Fruit fly (Drosophila melanogaster): ENCODE data around the gene Nagk.

DNA sequence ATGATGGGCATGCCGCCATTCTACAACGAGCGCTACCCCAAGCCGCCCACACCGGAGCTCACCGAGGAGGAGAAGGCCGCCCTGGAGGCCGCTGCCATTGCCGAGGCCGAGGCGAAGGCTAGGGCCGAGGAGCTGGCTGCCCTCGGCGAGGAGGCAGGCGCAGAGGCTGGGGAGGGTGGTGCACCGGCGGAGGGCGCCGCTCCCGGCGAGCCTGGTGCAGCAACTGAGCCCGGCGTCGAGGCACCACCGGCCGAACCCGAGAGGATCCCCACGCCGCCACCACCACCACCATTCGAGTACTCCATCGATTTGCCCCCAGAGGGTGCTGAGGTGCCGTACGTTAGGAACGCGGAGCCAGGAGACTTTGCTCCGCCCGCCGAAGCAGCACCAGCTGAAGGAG lies 37.8 kb downstream of the Nagk start:
- no peak for TF ChIP-seq vri (GFP tag; optimal IDR thresholded peaks at IDR 0.05)
- no peak for TF ChIP-seq CG4318 (GFP tag; optimal IDR thresholded peaks at IDR 0.05)
- no peak for TF ChIP-seq Eip75B (GFP tag; optimal IDR thresholded peaks at IDR 0.05)
- TF ChIP-seq CG10669 (GFP tag; optimal IDR thresholded peaks at IDR 0.05), result no peak
